Fruit fly (Drosophila melanogaster): ENCODE measurements around the gene CG17075.

The CG17075 gene

DNA sequence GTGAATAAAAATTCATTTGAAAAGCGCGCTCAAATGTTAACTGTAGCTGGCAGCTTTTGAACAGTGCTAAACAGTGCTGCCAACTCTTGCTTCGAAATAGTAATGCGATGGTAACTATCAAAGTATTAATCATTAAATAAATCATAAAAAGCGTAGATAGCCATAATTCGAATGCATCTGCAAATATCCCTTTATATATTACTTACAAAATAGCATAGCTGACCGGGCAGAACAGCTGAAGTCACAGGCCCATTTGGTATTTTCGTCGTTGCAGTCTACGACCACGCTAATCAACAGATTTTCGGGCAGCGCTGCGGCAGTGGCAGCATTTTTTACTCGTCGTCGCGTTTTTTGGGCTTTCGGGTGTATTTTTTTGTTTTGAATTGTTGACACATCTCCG is 38.3 kb upstream of the CG17075 start, which contains the start of gene Plc21C (continued):
- TF ChIP-seq CG15601 (tag; optimal IDR thresholded peaks at IDR 0.05) (peak; percentile 60), CG12236 (GFP tag; optimal IDR thresholded peaks at IDR 0.05) (no peak), ase (GFP tag; IDR thresholded peaks at IDR 0.05) (no peak), ro (GFP tag; IDR thresholded peaks at IDR 0.05) (no peak), lov (optimal IDR thresholded peaks at IDR 0.05) (no peak), lov (GFP tag; IDR thresholded peaks at IDR 0.05) (no peak), CG14710 (tag; optimal IDR thresholded peaks at IDR 0.05) (peak; percentile 82), Gug (GFP tag; IDR thresholded peaks at IDR 0.05) (no peak), hth (optimal IDR thresholded peaks at IDR 0.05) (no peak), CG7928 (GFP tag; optimal IDR thresholded peaks at IDR 0.05) (peak; percentile 42), Optix (GFP tag; IDR thresholded peaks at IDR 0.05) (no peak), bowl (GFP tag; IDR thresholded peaks at IDR 0.05) (no peak), onecut (GFP tag; IDR thresholded peaks at IDR 0.05) (no peak), bbx (GFP tag; IDR thresholded peaks at IDR 0.05; ENCODE audit: partially characterized antibody) (no peak), pita (GFP tag; optimal IDR thresholded peaks at IDR 0.05) (no peak), CG16815 (GFP tag; optimal IDR thresholded peaks at IDR 0.05) (no peak), Deaf1 (tag; optimal IDR thresholded peaks at IDR 0.05) (peak; percentile 74), D19A (tag; optimal IDR thresholded peaks at IDR 0.05) (peak; percentile 6), Nf-YC (tag; optimal IDR thresholded peaks at IDR 0.05) (peak; percentile 71), CG2202 (tag; optimal IDR thresholded peaks at IDR 0.05) (no peak), E2f1 (GFP tag; IDR thresholded peaks at IDR 0.05) (no peak), CG18599 (GFP tag; optimal IDR thresholded peaks at IDR 0.05) (peak; percentile 56), ranshi (GFP tag; IDR thresholded peaks at IDR 0.05) (no peak), ftz-f1 (GFP tag; optimal IDR thresholded peaks at IDR 0.05) (peak; percentile 16), Atf-2 (GFP tag; optimal IDR thresholded peaks at IDR 0.05) (no peak), tna (GFP tag; IDR thresholded peaks at IDR 0.05; ENCODE audit: partially characterized antibody) (no peak), nau (GFP tag; optimal IDR thresholded peaks at IDR 0.05) (peak; percentile 5), pzg (GFP tag; optimal IDR thresholded peaks at IDR 0.05) (peak; percentile 96), Myb (GFP tag; optimal IDR thresholded peaks at IDR 0.05) (peak; percentile 71), CG7839 (tag; optimal IDR thresholded peaks at IDR 0.05) (peak; percentile 41), CG4820 (GFP tag; optimal IDR thresholded peaks at IDR 0.05) (peak; percentile 7), Opbp (GFP tag; IDR thresholded peaks at IDR 0.05; ENCODE audit: partially characterized antibody) (peak; percentile 53; the same call in 2 of the 3 replicates), tap (tag; optimal IDR thresholded peaks at IDR 0.05) (no peak), corto (GFP tag; optimal IDR thresholded peaks at IDR 0.05) (no peak), yki (optimal IDR thresholded peaks at IDR 0.05) (no peak), ERR (GFP tag; optimal IDR thresholded peaks at IDR 0.05) (peak; percentile 29), Stat92E (GFP tag; optimal IDR thresholded peaks at IDR 0.05) (peak in 1 of 3 experiments; percentile 62), gsb-n (tag; optimal IDR thresholded peaks at IDR 0.05) (peak; percentile 36), CG14965 (GFP tag; optimal IDR thresholded peaks at IDR 0.05; ENCODE audit: borderline replicate concordance) (no peak), CG9727 (GFP tag; optimal IDR thresholded peaks at IDR 0.05) (peak; percentile 61), chif (GFP tag; optimal IDR thresholded peaks at IDR 0.05) (peak; percentile 15 to 44), CG1602 (GFP tag; optimal IDR thresholded peaks at IDR 0.05) (peak; percentile 38), Dp (GFP tag; optimal IDR thresholded peaks at IDR 0.05) (peak; percentile 99), run (tag; optimal IDR thresholded peaks at IDR 0.05) (peak; percentile 40), CG1792 (GFP tag; optimal IDR thresholded peaks at IDR 0.05) (peak; percentile 23), Doc3 (GFP tag; IDR thresholded peaks at IDR 0.05; ENCODE audit: partially characterized antibody) (no peak), toy (GFP tag; IDR thresholded peaks at IDR 0.05) (no peak), Nf-YB (GFP tag; optimal IDR thresholded peaks at IDR 0.05) (peak; percentile 6), CG15479 (GFP tag; optimal IDR thresholded peaks at IDR 0.05) (no peak), CG2199 (GFP tag; IDR thresholded peaks at IDR 0.05) (no peak), dpn (GFP tag; optimal IDR thresholded peaks at IDR 0.05) (peak; percentile 51 to 57), CG43689 (GFP tag; IDR thresholded peaks at IDR 0.05) (no peak)
